Worm (Caenorhabditis elegans) whole organism, midembryonic: Measurements from ENCODE around the gene F13C5.5.

Experiments
- T22C8.4 ChIP-seq: fragments of 200-800 bp; sonication (Bioruptor generic); IDR thresholded peaks from 2 replicates; pipeline ENCODE4 v1.3.6; 2022; ENCODE audit warnings: missing genetic modification characterization, missing compliant biosample characterization
- cog-1 ChIP-seq: sonication (generic microtip); optimal IDR thresholded peaks from 2 replicates; lab custom pipeline; 2016; ENCODE audit warnings: missing genetic modification characterization, missing compliant biosample characterization
- flt-1 ChIP-seq: fragments of 200-800 bp; sonication (Bioruptor generic); IDR thresholded peaks from 2 replicates; pipeline ENCODE4 v1.3.6; 2022; ENCODE audit warnings: missing genetic modification characterization, missing compliant biosample characterization
- klf-2 ChIP-seq: fragments of 200-800 bp; sonication (Bioruptor generic); conservative IDR thresholded peaks from 2 replicates; pipeline ENCODE4 v1.3.6; 2022; ENCODE audit warnings: missing genetic modification reagents, missing genetic modification characterization, missing compliant biosample characterization
- med-1 ChIP-seq: sonication (generic microtip); optimal IDR thresholded peaks from 2 replicates; lab custom pipeline; 2017; ENCODE audit warnings: missing genetic modification characterization, mild to moderate bottlenecking, missing compliant biosample characterization, antibody characterized with exemption, missing genetic modification reagents; ENCODE audit not compliant: insufficient read depth
- ref-1 ChIP-seq: fragments of 200-800 bp; sonication (Bioruptor generic); conservative IDR thresholded peaks from 2 replicates; pipeline ENCODE4 v1.3.6; 2022; ENCODE audit warnings: missing genetic modification reagents, missing genetic modification characterization, missing compliant biosample characterization
- tab-1 ChIP-seq: fragments of 200-800 bp; sonication (Bioruptor generic); IDR thresholded peaks from 2 replicates; pipeline ENCODE4 v1.3.6; 2022; ENCODE audit warnings: missing genetic modification characterization, missing compliant biosample characterization
- ztf-23 ChIP-seq: fragments of 200-800 bp; sonication (Bioruptor generic); IDR thresholded peaks from 2 replicates; pipeline ENCODE4 v1.3.6; 2022; ENCODE audit warnings: missing genetic modification reagents, missing genetic modification characterization, missing compliant biosample characterization
- ztf-29 ChIP-seq: fragments of 200-800 bp; sonication (Bioruptor generic); IDR thresholded peaks from 2 replicates; pipeline ENCODE4 v1.3.6; 2022; ENCODE audit warnings: missing genetic modification reagents, missing genetic modification characterization, missing compliant biosample characterization

The F13C5.5 gene

ce11 chrX:636893-637292 is 28.6 kb upstream of the F13C5.5 start, which contains the start of gene pha-2:
TSS of gene pha-2 (minus strand) at chrX:636993.
- no peak for TF ChIP-seq T22C8.4
- TF ChIP-seq ztf-29 = no peak
- no peak for TF ChIP-seq klf-2
- TF ChIP-seq tab-1 = no peak
- no peak for TF ChIP-seq med-1
- no peak for TF ChIP-seq ztf-23
- TF ChIP-seq ref-1 (GFP tag; lab: Robert Waterston, UW) = no peak
- no peak for TF ChIP-seq flt-1 (GFP tag; lab: Robert Waterston, UW)

ce11 chrX:629134-629533 is 20.8 kb upstream of the F13C5.5 start, which contains the start of gene M6.4:
TSS of gene M6.4 (plus strand) at chrX:629188.
- no peak for TF ChIP-seq tab-1
- no peak for TF ChIP-seq ztf-23
- TF ChIP-seq ztf-29 = no peak
- TF ChIP-seq klf-2 = no peak
- TF ChIP-seq ref-1 (GFP tag; lab: Robert Waterston, UW) = no peak
- no peak for TF ChIP-seq flt-1 (GFP tag; lab: Robert Waterston, UW)
- no peak for TF ChIP-seq med-1
- TF ChIP-seq cog-1 (tag; lab: Kevin White, UChicago) = no peak
- no peak for TF ChIP-seq T22C8.4

ce11 chrX:621688-622087 is 13.4 kb upstream of the F13C5.5 start:
- TF ChIP-seq ztf-23 = no peak
- no peak for TF ChIP-seq ref-1 (GFP tag; lab: Robert Waterston, UW)

DNA sequence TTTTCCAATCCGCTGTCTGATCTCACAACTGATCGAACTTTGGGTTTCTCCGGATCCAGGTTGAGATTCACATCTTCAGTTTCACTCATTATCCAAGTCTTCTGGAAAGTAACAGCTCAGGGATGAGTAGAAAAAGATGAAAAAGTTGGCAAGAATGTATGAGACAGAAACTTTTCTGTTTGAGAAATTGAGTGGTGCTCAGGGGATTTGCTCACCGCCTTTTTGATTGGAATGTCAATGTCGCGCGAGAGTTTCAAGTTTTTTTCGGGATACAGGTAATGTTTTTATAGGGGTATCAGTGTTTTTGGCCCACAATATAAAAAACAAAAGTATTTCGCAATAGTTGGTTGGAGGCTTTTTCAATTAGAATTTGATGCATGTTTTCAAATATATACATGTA is 12.9 kb upstream of the F13C5.5 start, which contains the start of gene unc-96:
Gene unc-96, minus strand, starts transcription at position 101 of the 400 bp plus-strand sequence.
- TF ChIP-seq cog-1 (tag; lab: Kevin White, UChicago) (no peak), tab-1 (no peak), ztf-29 (no peak), med-1 (no peak), T22C8.4 (no peak), ztf-23 (no peak), ref-1 (GFP tag; lab: Robert Waterston, UW) (no peak), flt-1 (GFP tag; lab: Robert Waterston, UW) (no peak), klf-2 (no peak)

DNA sequence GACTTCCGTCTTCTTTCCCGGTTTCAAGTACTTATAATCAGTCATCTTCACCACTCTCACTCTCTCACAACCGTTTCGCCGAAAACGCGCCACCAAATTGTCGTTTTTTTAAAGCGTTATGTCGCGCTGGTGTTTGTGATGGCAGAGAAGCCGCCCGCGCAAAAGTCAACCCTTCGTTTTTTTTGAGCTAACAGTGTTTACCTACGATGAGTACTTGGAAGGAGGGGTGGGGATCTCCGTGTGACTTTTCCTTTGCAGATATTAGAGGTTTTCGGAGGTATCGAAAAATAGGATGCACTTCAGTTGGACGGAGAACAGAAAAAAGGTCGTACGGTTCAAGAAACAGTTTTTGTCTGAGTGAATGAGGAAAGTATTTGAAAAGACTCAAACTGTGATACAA is 9.4 kb upstream of the F13C5.5 start:
- TF ChIP-seq ref-1 (GFP tag; lab: Robert Waterston, UW) = no peak
- TF ChIP-seq tab-1 = no peak
- no peak for TF ChIP-seq cog-1 (tag; lab: Kevin White, UChicago)
- no peak for TF ChIP-seq ztf-29
- no peak for TF ChIP-seq T22C8.4
- TF ChIP-seq flt-1 (GFP tag; lab: Robert Waterston, UW) = no peak
- TF ChIP-seq klf-2 = no peak

ce11 chrX:612783-613182 is 4.5 kb upstream of the F13C5.5 start:
- TF ChIP-seq med-1 (no peak), ztf-29 (no peak), tab-1 (no peak), ztf-23 (no peak)

DNA sequence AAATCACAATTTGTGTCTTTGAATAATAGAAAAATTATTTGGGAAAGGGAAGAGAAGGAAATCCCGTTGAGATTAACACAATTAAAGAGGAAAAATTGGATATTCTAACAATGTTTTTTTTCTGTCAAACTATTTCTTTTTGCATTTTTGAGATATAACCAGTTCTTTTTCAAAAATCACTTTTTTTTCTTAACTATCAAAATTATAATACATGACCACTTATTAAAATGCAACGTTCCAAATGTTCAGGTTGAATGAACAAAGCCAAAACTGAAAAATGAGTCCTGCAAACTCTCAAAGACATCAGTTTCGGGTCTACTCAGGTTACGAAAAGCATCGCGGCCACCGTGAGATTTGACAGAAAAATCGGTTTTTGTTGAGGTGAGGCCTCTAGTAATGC is 1.3 kb upstream of the F13C5.5 start:
- TF ChIP-seq flt-1 (GFP tag; lab: Robert Waterston, UW) (no peak), tab-1 (no peak), klf-2 (no peak), ztf-23 (no peak), med-1 (no peak), ztf-29 (no peak), T22C8.4 (no peak), cog-1 (tag; lab: Kevin White, UChicago) (no peak), ref-1 (GFP tag; lab: Robert Waterston, UW) (no peak)

- no peak for TF ChIP-seq tab-1
- TF ChIP-seq ref-1 (GFP tag; lab: Robert Waterston, UW) = no peak
- no peak for TF ChIP-seq ztf-23
- no peak for TF ChIP-seq ztf-29
- TF ChIP-seq T22C8.4 = no peak
- TF ChIP-seq klf-2 = no peak
- TF ChIP-seq cog-1 (tag; lab: Kevin White, UChicago) = no peak
- no peak for TF ChIP-seq flt-1 (GFP tag; lab: Robert Waterston, UW)
- no peak for TF ChIP-seq med-1
Observed at ce11 chrX:601860-602259, 6.4 kb downstream of the F13C5.5 start, which contains the start of gene F13C5.1. TSS of gene F13C5.1 (plus strand) at chrX:602160.

DNA sequence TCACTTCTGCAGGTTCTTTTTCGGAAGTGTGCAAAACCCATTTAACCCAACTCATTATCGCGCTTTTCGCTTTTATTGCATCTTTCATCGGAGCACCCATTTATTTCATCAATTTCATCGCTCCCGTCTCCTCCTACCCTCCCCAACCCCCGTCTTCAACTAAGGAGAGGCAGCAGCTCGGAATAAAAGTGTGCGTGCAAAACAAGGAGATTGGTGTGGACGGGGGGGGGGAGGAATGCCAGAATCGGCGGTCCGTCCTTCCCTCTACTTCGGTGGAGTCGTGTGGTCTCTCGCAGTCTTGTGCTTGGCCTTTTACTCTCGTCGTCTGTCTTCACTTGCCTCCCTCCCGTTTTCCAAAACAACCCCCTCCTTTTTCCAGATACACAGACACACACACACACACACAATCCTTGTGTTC is 6.9 kb downstream of the F13C5.5 start:
- TF ChIP-seq T22C8.4 = no peak
- TF ChIP-seq flt-1 (GFP tag; lab: Robert Waterston, UW) = peak; percentile 73
- TF ChIP-seq ref-1 (GFP tag; lab: Robert Waterston, UW) = no peak
- TF ChIP-seq cog-1 (tag; lab: Kevin White, UChicago) = no peak
- no peak for TF ChIP-seq klf-2
- 0 out of 2 replicates have a peak, but pooled peaks have one; percentile 69 for TF ChIP-seq tab-1
- peak; percentile 58; the same call in 1 of the 2 replicates for TF ChIP-seq ztf-23
- TF ChIP-seq med-1 = no peak
- no peak for TF ChIP-seq ztf-29

ce11 chrX:600671-601070 is 7.6 kb downstream of the F13C5.5 start:
- no peak for TF ChIP-seq ztf-29
- no peak for TF ChIP-seq T22C8.4
- no peak for TF ChIP-seq ref-1 (GFP tag; lab: Robert Waterston, UW)
- no peak for TF ChIP-seq ztf-23
- TF ChIP-seq flt-1 (GFP tag; lab: Robert Waterston, UW) = no peak

DNA sequence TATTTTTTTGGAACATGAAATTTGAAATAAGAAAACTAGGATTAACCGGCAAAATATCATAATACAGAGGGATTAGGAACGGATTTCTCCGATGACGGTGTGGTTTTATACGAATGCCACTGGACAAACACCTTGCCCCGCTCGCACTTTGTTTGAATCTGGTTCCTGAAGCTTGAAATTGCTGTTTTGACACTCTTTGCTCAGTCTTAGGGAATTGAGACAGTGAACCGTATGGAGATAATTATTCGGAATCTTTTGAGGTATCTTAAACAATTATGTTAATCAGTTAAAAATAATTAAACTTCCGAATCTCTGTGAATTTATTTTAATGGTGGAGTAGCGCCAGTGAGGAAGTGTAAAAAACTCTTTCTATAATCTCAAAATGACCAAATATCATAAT is 8.8 kb downstream of the F13C5.5 start, which contains the start of gene F13C5.3:
Gene F13C5.3, minus strand, starts transcription at position 101 of the 400 bp plus-strand sequence.
- no peak for TF ChIP-seq tab-1
- no peak for TF ChIP-seq cog-1 (tag; lab: Kevin White, UChicago)
- no peak for TF ChIP-seq ztf-23
- no peak for TF ChIP-seq flt-1 (GFP tag; lab: Robert Waterston, UW)
- no peak for TF ChIP-seq ref-1 (GFP tag; lab: Robert Waterston, UW)
- no peak for TF ChIP-seq klf-2
- no peak for TF ChIP-seq T22C8.4
- no peak for TF ChIP-seq ztf-29
- no peak for TF ChIP-seq med-1
